Fruit fly (Drosophila melanogaster) whole organism, embryonic: ENCODE measurements around the gene Bmcp.
A peak's percentile ranks its signal among the peaks of the same experiment; 100 is the strongest.

ENCODE experiments used
- Atf6 ChIP-seq: fragments of 200-800 bp; sonication (Bioruptor generic); IDR thresholded peaks from 2 replicates; pipeline ENCODE4 v1.3.6; 2022; ENCODE audit warnings: missing biosample characterization, missing genetic modification characterization
- C15 ChIP-seq: fragments of 200-800 bp; sonication (Bioruptor generic); IDR thresholded peaks from 3 replicates; pipeline ENCODE4 v1.3.6; 2022; ENCODE audit warnings: missing biosample characterization, missing genetic modification characterization
- CG10321 ChIP-seq: fragments of 200-800 bp; sonication (Bioruptor generic); IDR thresholded peaks from 2 replicates; pipeline ENCODE4 v1.3.6; 2022; ENCODE audit warnings: missing biosample characterization, missing genetic modification characterization
- CG11504 ChIP-seq: fragments of 200-800 bp; sonication (Bioruptor generic); optimal IDR thresholded peaks from 3 replicates; lab custom pipeline; 2019; ENCODE audit warnings: missing biosample characterization, mild to moderate bottlenecking, missing genetic modification characterization, moderate library complexity
- CG11695 ChIP-seq: fragments of 200-800 bp; sonication (Bioruptor generic); IDR thresholded peaks from 3 replicates; pipeline ENCODE4 v1.3.6; 2022; ENCODE audit warnings: missing biosample characterization, missing genetic modification characterization
- CG12942 ChIP-seq: fragments of 200-800 bp; sonication (Bioruptor generic); optimal IDR thresholded peaks from 3 replicates; lab custom pipeline; 2016; ENCODE audit warnings: missing biosample characterization, missing genetic modification characterization
- CG13287 ChIP-seq: fragments of 200-800 bp; sonication (Bioruptor generic); IDR thresholded peaks from 2 replicates; pipeline ENCODE4 v1.3.6; 2022; ENCODE audit warnings: missing biosample characterization, missing genetic modification characterization; ENCODE audit not compliant: partially characterized antibody
- CG13624 ChIP-seq: fragments of 200-800 bp; sonication (Bioruptor generic); optimal IDR thresholded peaks from 2 replicates; lab custom pipeline; 2016; ENCODE audit warnings: missing biosample characterization, missing genetic modification characterization
- CG15011 ChIP-seq: fragments of 200-800 bp; sonication (Bioruptor generic); optimal IDR thresholded peaks from 3 replicates; lab custom pipeline; 2018; ENCODE audit warnings: missing biosample characterization, mild to moderate bottlenecking, missing genetic modification characterization
- CG17829 ChIP-seq: fragments of 200-800 bp; optimal IDR thresholded peaks from 2 replicates; lab custom pipeline; 2019; ENCODE audit warnings: missing biosample characterization, mild to moderate bottlenecking, missing genetic modification characterization, moderate library complexity
- CG2875 ChIP-seq: fragments of 200-800 bp; sonication (Bioruptor generic); optimal IDR thresholded peaks from 2 replicates; lab custom pipeline; 2017; ENCODE audit warnings: missing biosample characterization, mild to moderate bottlenecking, missing genetic modification characterization, missing genetic modification reagents
- CG30020 ChIP-seq: fragments of 200-800 bp; optimal IDR thresholded peaks from 2 replicates; lab custom pipeline; 2019; ENCODE audit warnings: missing biosample characterization, mild to moderate bottlenecking, missing genetic modification characterization, moderate library complexity
- CG30403 ChIP-seq: fragments of 200-800 bp; sonication (Bioruptor generic); optimal IDR thresholded peaks from 3 replicates; lab custom pipeline; 2016; ENCODE audit warnings: missing biosample characterization, missing genetic modification characterization
- CG3163 ChIP-seq: fragments of 200-800 bp; sonication (Bioruptor generic); optimal IDR thresholded peaks from 3 replicates; lab custom pipeline; 2016; ENCODE audit warnings: missing biosample characterization, missing genetic modification characterization
- CG34422 ChIP-seq: fragments of 200-800 bp; sonication (Bioruptor generic); IDR thresholded peaks from 3 replicates; pipeline ENCODE4 v1.3.6; 2022; ENCODE audit warnings: missing biosample characterization, missing genetic modification characterization
- CG8290 ChIP-seq, 3 experiments: fragments of 200-800 bp; sonication (Bioruptor generic); optimal IDR thresholded peaks; 2 replicates each; lab custom pipeline; 2016 to 2019; ENCODE audit warnings: missing biosample characterization in 3 of 3, missing genetic modification characterization in 3 of 3, mild to moderate bottlenecking in 2 of 3, moderate library complexity in 1 of 3
- CG8924 ChIP-seq: fragments of 200-800 bp; optimal IDR thresholded peaks from 3 replicates; lab custom pipeline; 2019; ENCODE audit warnings: missing biosample characterization, mild to moderate bottlenecking, missing genetic modification characterization, moderate library complexity
- CG9727 ChIP-seq: fragments of 200-800 bp; sonication (Bioruptor generic); optimal IDR thresholded peaks from 3 replicates; lab custom pipeline; 2017; ENCODE audit warnings: missing biosample characterization, mild to moderate bottlenecking, missing genetic modification characterization
- D19B ChIP-seq: fragments of 200-800 bp; sonication (Bioruptor generic); optimal IDR thresholded peaks from 2 replicates; lab custom pipeline; 2017; ENCODE audit warnings: missing biosample characterization, mild to moderate bottlenecking, missing genetic modification characterization
- Dek ChIP-seq: fragments of 200-800 bp; sonication (Bioruptor generic); optimal IDR thresholded peaks from 3 replicates; lab custom pipeline; 2019; ENCODE audit warnings: missing biosample characterization, mild to moderate bottlenecking, missing genetic modification characterization, moderate library complexity
- Dfd ChIP-seq, 2 experiments: fragments of >200 bp; optimal IDR thresholded peaks; 2 replicates each; lab custom pipeline; 2017; ENCODE audit warnings: missing biosample characterization in 2 of 2, missing genetic modification characterization in 2 of 2
- Drgx ChIP-seq: fragments of 200-800 bp; sonication (Bioruptor generic); IDR thresholded peaks from 2 replicates; pipeline ENCODE4 v1.3.6; 2022; ENCODE audit warnings: missing biosample characterization, missing genetic modification characterization
- E2f2 ChIP-seq: fragments of 200-800 bp; sonication (Bioruptor generic); IDR thresholded peaks from 2 replicates; pipeline ENCODE4 v1.3.6; 2022; ENCODE audit warnings: missing biosample characterization, missing genetic modification characterization
- Eip74EF ChIP-seq, 2 experiments: fragments of 200-800 bp in 1 of 2; fragments of >200 bp in 1 of 2; sonication (Bioruptor generic) in 1 of 2; optimal IDR thresholded peaks; 2 replicates each; lab custom pipeline; 2017 to 2019; ENCODE audit warnings: missing biosample characterization in 2 of 2, missing genetic modification characterization in 2 of 2, mild to moderate bottlenecking in 1 of 2, moderate library complexity in 1 of 2
- Fer2 ChIP-seq: fragments of 200-800 bp; sonication (Bioruptor generic); optimal IDR thresholded peaks from 2 replicates; lab custom pipeline; 2018; ENCODE audit warnings: missing biosample characterization, mild to moderate bottlenecking, missing genetic modification characterization, moderate library complexity
- Hey ChIP-seq: fragments of 200-800 bp; sonication (Bioruptor generic); optimal IDR thresholded peaks from 3 replicates; lab custom pipeline; 2018; ENCODE audit warnings: missing biosample characterization, mild to moderate bottlenecking, missing genetic modification characterization
- HmgD ChIP-seq: fragments of 200-800 bp; sonication (Bioruptor generic); optimal IDR thresholded peaks from 3 replicates; lab custom pipeline; 2016; ENCODE audit warnings: missing biosample characterization, missing genetic modification characterization
- Hr78 ChIP-seq, 2 experiments: fragments of 200-800 bp in 1 of 2; fragments of >200 bp in 1 of 2; sonication (Bioruptor generic) in 1 of 2; optimal IDR thresholded peaks; 2 replicates each; lab custom pipeline; 2017 to 2019; ENCODE audit warnings: missing biosample characterization in 2 of 2, missing genetic modification characterization in 2 of 2, mild to moderate bottlenecking in 1 of 2, moderate library complexity in 1 of 2
- Mad ChIP-seq: fragments of 200-800 bp; sonication (Bioruptor generic); optimal IDR thresholded peaks from 2 replicates; lab custom pipeline; 2016; ENCODE audit warnings: missing biosample characterization, missing genetic modification characterization
- Myb ChIP-seq: fragments of 200-800 bp; sonication (Bioruptor generic); optimal IDR thresholded peaks from 2 replicates; lab custom pipeline; 2016; ENCODE audit warnings: missing biosample characterization, missing genetic modification characterization
- NfI ChIP-seq: fragments of 200-800 bp; sonication (Bioruptor generic); optimal IDR thresholded peaks from 3 replicates; lab custom pipeline; 2018; ENCODE audit warnings: missing biosample characterization, mild to moderate bottlenecking, missing genetic modification characterization, moderate library complexity
- Oli ChIP-seq: fragments of 200-800 bp; sonication (Bioruptor generic); optimal IDR thresholded peaks from 2 replicates; lab custom pipeline; 2018; ENCODE audit warnings: missing biosample characterization, mild to moderate bottlenecking, missing genetic modification characterization, moderate library complexity
- ab ChIP-seq: fragments of 200-800 bp; sonication (Bioruptor generic); optimal IDR thresholded peaks from 2 replicates; lab custom pipeline; 2016; ENCODE audit warnings: missing biosample characterization, missing genetic modification characterization
- al ChIP-seq: fragments of 200-800 bp; sonication (Bioruptor generic); IDR thresholded peaks from 2 replicates; pipeline ENCODE4 v1.3.6; 2022; ENCODE audit warnings: missing biosample characterization, missing genetic modification characterization
- ara ChIP-seq: fragments of 200-800 bp; sonication (Bioruptor generic); IDR thresholded peaks from 2 replicates; pipeline ENCODE4 v1.3.6; 2022; ENCODE audit warnings: missing biosample characterization, missing genetic modification characterization
- chinmo ChIP-seq: fragments of 200-800 bp; sonication (Bioruptor generic); IDR thresholded peaks from 4 replicates; pipeline ENCODE4 v1.3.6; 2022; ENCODE audit warnings: missing biosample characterization, missing genetic modification characterization; ENCODE audit not compliant: partially characterized antibody
- crol ChIP-seq: fragments of 200-800 bp; sonication (Bioruptor generic); IDR thresholded peaks from 2 replicates; pipeline ENCODE4 v1.3.6; 2022; ENCODE audit warnings: missing biosample characterization, missing genetic modification characterization
- dmrt99B ChIP-seq: fragments of 200-800 bp; sonication (Bioruptor generic); optimal IDR thresholded peaks from 2 replicates; lab custom pipeline; 2018; ENCODE audit warnings: missing biosample characterization, mild to moderate bottlenecking, missing genetic modification characterization, moderate library complexity
- dpn ChIP-seq, 2 experiments: fragments of 200-800 bp; sonication (Bioruptor generic); optimal IDR thresholded peaks; 3 replicates each; lab custom pipeline; 2016; ENCODE audit warnings: missing biosample characterization in 2 of 2, missing genetic modification characterization in 2 of 2
- eyg ChIP-seq: fragments of 200-800 bp; sonication (Bioruptor generic); optimal IDR thresholded peaks from 3 replicates; lab custom pipeline; 2016; ENCODE audit warnings: missing biosample characterization, missing genetic modification characterization
- insv ChIP-seq, 2 experiments: fragments of 200-800 bp; sonication (Bioruptor generic); optimal IDR thresholded peaks; 3 replicates each; lab custom pipeline; 2016 to 2018; ENCODE audit warnings: missing biosample characterization in 2 of 2, missing genetic modification characterization in 2 of 2
- mld ChIP-seq: fragments of 200-800 bp; sonication (Bioruptor generic); IDR thresholded peaks from 3 replicates; pipeline ENCODE4 v1.3.6; 2022; ENCODE audit warnings: missing biosample characterization, missing genetic modification characterization; ENCODE audit not compliant: partially characterized antibody
- pb ChIP-seq: fragments of 200-800 bp; sonication (Bioruptor generic); optimal IDR thresholded peaks from 3 replicates; lab custom pipeline; 2016; ENCODE audit warnings: missing biosample characterization, missing genetic modification characterization
- repo ChIP-seq: fragments of 200-800 bp; sonication (Bioruptor generic); optimal IDR thresholded peaks from 2 replicates; lab custom pipeline; 2016; ENCODE audit warnings: missing biosample characterization, missing genetic modification characterization
- rib ChIP-seq: fragments of 200-800 bp; sonication (Bioruptor generic); IDR thresholded peaks from 2 replicates; pipeline ENCODE4 v1.3.6; 2022; ENCODE audit warnings: missing biosample characterization, missing genetic modification characterization
- tin ChIP-seq: fragments of 200-800 bp; sonication (Bioruptor generic); optimal IDR thresholded peaks from 3 replicates; lab custom pipeline; 2016; ENCODE audit warnings: missing biosample characterization, missing genetic modification characterization
- tx ChIP-seq: fragments of 200-800 bp; sonication (Bioruptor generic); optimal IDR thresholded peaks from 2 replicates; lab custom pipeline; 2016; ENCODE audit warnings: missing biosample characterization, missing genetic modification characterization
- unc-4 ChIP-seq: fragments of 200-800 bp; sonication (Bioruptor generic); IDR thresholded peaks from 2 replicates; pipeline ENCODE4 v1.3.6; 2022; ENCODE audit warnings: missing biosample characterization, missing genetic modification characterization; ENCODE audit not compliant: partially characterized antibody
- wor ChIP-seq: fragments of 200-800 bp; sonication (Bioruptor generic); IDR thresholded peaks from 2 replicates; pipeline ENCODE4 v1.3.6; 2022; ENCODE audit warnings: missing biosample characterization, missing genetic modification characterization

The Bmcp gene

dm6 chr3L:11707978-11708632, 12.6 kb upstream of the Bmcp start, which contains the start of gene CG11658 (continued):
- TF ChIP-seq pb (GFP tag; lab: Kevin White, UChicago): peak; percentile 11
- TF ChIP-seq CG2875: no peak
- TF ChIP-seq Hey (tag; lab: Kevin White, UChicago): no peak
- no peak for TF ChIP-seq repo (GFP tag; lab: Kevin White, UChicago)
- TF ChIP-seq CG11504: no peak
- TF ChIP-seq C15 (GFP tag; lab: Robert Waterston, UW): no peak
- TF ChIP-seq Dek (tag; lab: Kevin White, UChicago): peak; percentile 39
- TF ChIP-seq tx (GFP tag; lab: Kevin White, UChicago): no peak
- TF ChIP-seq CG10321 (GFP tag; lab: Robert Waterston, UW): no peak
- TF ChIP-seq CG12942 (GFP tag; lab: Kevin White, UChicago): no peak
- TF ChIP-seq ara: no peak
- 0 out of 3 replicates have a peak, but pooled peaks have one; percentile 13 for TF ChIP-seq CG11695 (GFP tag; lab: Robert Waterston, UW)
- peak; percentile 34 for TF ChIP-seq CG30403 (GFP tag; lab: Kevin White, UChicago)
- peak; percentile 81; the same call in 1 of the 2 replicates for TF ChIP-seq rib
- peak; percentile 54; the same call in 1 of the 2 replicates for TF ChIP-seq Atf6 (GFP tag; lab: Robert Waterston, UW)
- no peak for TF ChIP-seq Mad (GFP tag; lab: Kevin White, UChicago)
- TF ChIP-seq NfI (GFP tag; lab: Kevin White, UChicago): no peak
- no peak for TF ChIP-seq CG8290 (GFP tag; optimal IDR thresholded peaks at IDR 0.05; lab: Kevin White, UChicago)
- peak in 1 of 2 experiments; percentile 39 for TF ChIP-seq CG8290 (tag; optimal IDR thresholded peaks at IDR 0.05; lab: Kevin White, UChicago)
- TF ChIP-seq Hr78 (GFP tag; optimal IDR thresholded peaks at IDR 0.05; lab: Kevin White, UChicago): peak in 1 of 2 experiments; percentile 25
- no peak for TF ChIP-seq CG30020 (tag; lab: Kevin White, UChicago)
- TF ChIP-seq CG9727 (GFP tag; lab: Kevin White, UChicago): no peak
- no peak for TF ChIP-seq dpn (GFP tag; optimal IDR thresholded peaks at IDR 0.05; lab: Kevin White, UChicago)
- no peak for TF ChIP-seq al (GFP tag; lab: Robert Waterston, UW)
- no peak for TF ChIP-seq mld (GFP tag; lab: Robert Waterston, UW)
- TF ChIP-seq Eip74EF (GFP tag; optimal IDR thresholded peaks at IDR 0.05; lab: Kevin White, UChicago): peak in 1 of 2 experiments; percentile 92
- no peak for TF ChIP-seq ab (GFP tag; lab: Kevin White, UChicago)
- TF ChIP-seq tin (GFP tag; lab: Kevin White, UChicago): no peak
- TF ChIP-seq CG17829 (tag; lab: Kevin White, UChicago): no peak
- TF ChIP-seq crol (GFP tag; lab: Robert Waterston, UW): peak; percentile 100
- peak; percentile 82 for TF ChIP-seq Myb
- TF ChIP-seq CG15011 (GFP tag; lab: Kevin White, UChicago): no peak
- TF ChIP-seq E2f2 (GFP tag; lab: Robert Waterston, UW): no peak; the same call in none of the 2 replicates
- 0 out of 2 replicates have a peak, but pooled peaks have one; percentile 20 for TF ChIP-seq unc-4 (GFP tag; lab: Robert Waterston, UW)
- no peak for TF ChIP-seq dmrt99B (tag; lab: Kevin White, UChicago)
- TF ChIP-seq Fer2 (tag; lab: Kevin White, UChicago): no peak
- peak; percentile 8 for TF ChIP-seq HmgD (GFP tag; lab: Kevin White, UChicago)
- TF ChIP-seq chinmo (GFP tag; lab: Robert Waterston, UW): peak; percentile 93; the same call in 3 of the 4 replicates
- peak; percentile 74 for TF ChIP-seq CG13624
- TF ChIP-seq Oli: no peak
- no peak for TF ChIP-seq Dfd (GFP tag; optimal IDR thresholded peaks at IDR 0.05; lab: Kevin White, UChicago)
- no peak for TF ChIP-seq wor
- TF ChIP-seq CG34422 (GFP tag; lab: Robert Waterston, UW): peak; percentile 64; the same call in 1 of the 3 replicates
- TF ChIP-seq insv (GFP tag; optimal IDR thresholded peaks at IDR 0.05; lab: Kevin White, UChicago): no peak
- TF ChIP-seq Drgx (GFP tag; lab: Robert Waterston, UW): peak; percentile 38; the same call in 1 of the 2 replicates
- no peak for TF ChIP-seq CG3163
- TF ChIP-seq eyg: peak; percentile 59
- TF ChIP-seq D19B: no peak
- no peak for TF ChIP-seq CG8924
- TF ChIP-seq CG13287 (GFP tag; lab: Robert Waterston, UW): peak; percentile 46
